Fruit fly (Drosophila melanogaster): ENCODE measurements around the gene CG9519.
A peak's percentile ranks its signal among the peaks of the same experiment; 100 is the strongest.

Gene CG9519

DNA sequence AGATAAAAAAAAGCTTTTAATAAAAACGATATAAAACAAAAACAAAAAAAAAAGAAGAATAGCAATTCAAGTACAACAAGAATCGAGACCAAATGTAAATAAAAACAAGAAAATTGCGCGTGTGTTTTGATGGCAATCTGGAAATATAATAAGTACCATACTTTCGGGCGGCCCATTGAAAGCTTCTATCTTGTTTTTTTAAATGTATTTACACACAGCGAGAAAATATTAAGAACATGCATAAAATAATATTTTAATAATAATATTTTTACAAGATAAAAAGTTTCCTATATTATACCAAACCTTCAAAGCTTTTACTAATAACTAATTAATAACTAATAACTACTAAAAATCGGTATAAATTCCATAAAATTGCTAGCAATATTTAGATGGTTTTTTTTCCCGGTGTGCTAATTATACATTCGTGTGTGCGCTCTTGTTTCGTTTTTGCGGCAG is 15.7 kb downstream of the CG9519 start (continued):
- peak; percentile 46 for TF ChIP-seq CG13424 (tag; optimal IDR thresholded peaks at IDR 0.05)
- TF ChIP-seq crc (GFP tag; optimal IDR thresholded peaks at IDR 0.05): no peak
- peak; percentile 35 for TF ChIP-seq CG8924 (tag; optimal IDR thresholded peaks at IDR 0.05)
- TF ChIP-seq jing (GFP tag; optimal IDR thresholded peaks at IDR 0.05): no peak
- peak; percentile 30 for TF ChIP-seq D19A (tag; optimal IDR thresholded peaks at IDR 0.05)
- TF ChIP-seq nom (GFP tag; optimal IDR thresholded peaks at IDR 0.05): peak; percentile 81
- TF ChIP-seq E2f2 (GFP tag; IDR thresholded peaks at IDR 0.05): 0 out of 2 replicates have a peak, but pooled peaks have one; percentile 23
- TF ChIP-seq al (GFP tag; IDR thresholded peaks at IDR 0.05): peak; percentile 27; the same call in 1 of the 2 replicates
- peak; percentile 1 for TF ChIP-seq oc (tag; optimal IDR thresholded peaks at IDR 0.05)
- TF ChIP-seq lilli (GFP tag; optimal IDR thresholded peaks at IDR 0.05): peak; percentile 16
- TF ChIP-seq CG17328 (GFP tag; IDR thresholded peaks at IDR 0.05): peak; percentile 23; the same call in 1 of the 2 replicates
- peak; percentile 42 for TF ChIP-seq CG13775 (GFP tag; optimal IDR thresholded peaks at IDR 0.05)
- TF ChIP-seq MESR4 (GFP tag; optimal IDR thresholded peaks at IDR 0.05): no peak
- peak; percentile 60 for TF ChIP-seq Fer3 (tag; optimal IDR thresholded peaks at IDR 0.05)
- peak; percentile 35 for TF ChIP-seq Hmr (GFP tag; optimal IDR thresholded peaks at IDR 0.05)
- TF ChIP-seq NFAT (GFP tag; IDR thresholded peaks at IDR 0.05): no peak
- TF ChIP-seq CG13296 (GFP tag; optimal IDR thresholded peaks at IDR 0.05): peak; percentile 21
- TF ChIP-seq CG32532 (GFP tag; IDR thresholded peaks at IDR 0.05): peak; percentile 76
- TF ChIP-seq tup (GFP tag; optimal IDR thresholded peaks at IDR 0.05): no peak
- TF ChIP-seq insv (GFP tag; optimal IDR thresholded peaks at IDR 0.05): no peak
- TF ChIP-seq fd96Cb (tag; optimal IDR thresholded peaks at IDR 0.05): peak; percentile 55
- peak; percentile 70; the same call in 2 of the 3 replicates for TF ChIP-seq CG11695 (GFP tag; IDR thresholded peaks at IDR 0.05)
- TF ChIP-seq unpg (GFP tag; optimal IDR thresholded peaks at IDR 0.05): peak; percentile 66
- TF ChIP-seq Fer1 (GFP tag; optimal IDR thresholded peaks at IDR 0.05): no peak
- peak; percentile 24 for TF ChIP-seq CG14710 (tag; optimal IDR thresholded peaks at IDR 0.05)
- TF ChIP-seq Ptx1 (GFP tag; IDR thresholded peaks at IDR 0.05): 0 out of 2 replicates have a peak, but pooled peaks have one; percentile 11
- peak; percentile 46 for TF ChIP-seq CG6689 (GFP tag; IDR thresholded peaks at IDR 0.05)
- peak; percentile 70 for TF ChIP-seq gsb-n (tag; optimal IDR thresholded peaks at IDR 0.05)
- peak; percentile 49 for TF ChIP-seq Deaf1 (tag; optimal IDR thresholded peaks at IDR 0.05)
- TF ChIP-seq CG9437 (GFP tag; optimal IDR thresholded peaks at IDR 0.05): no peak
- TF ChIP-seq CG31224 (GFP tag; IDR thresholded peaks at IDR 0.05): no peak
- 0 out of 2 replicates have a peak, but pooled peaks have one; percentile 22 for TF ChIP-seq CG14014 (GFP tag; IDR thresholded peaks at IDR 0.05)
- peak; percentile 56 for TF ChIP-seq dmrt99B (tag; optimal IDR thresholded peaks at IDR 0.05)
- peak; percentile 0 for TF ChIP-seq CG2120 (GFP tag; optimal IDR thresholded peaks at IDR 0.05)
- peak; percentile 6 for TF ChIP-seq CG3281 (GFP tag; optimal IDR thresholded peaks at IDR 0.05)
- no peak for TF ChIP-seq CG2889 (GFP tag; IDR thresholded peaks at IDR 0.05)
- peak; percentile 21; the same call in 1 of the 2 replicates for TF ChIP-seq MBD-R2 (GFP tag; IDR thresholded peaks at IDR 0.05)
- TF ChIP-seq dimm (GFP tag; IDR thresholded peaks at IDR 0.05): 0 out of 2 replicates have a peak, but pooled peaks have one; percentile 18
- peak in 1 of 2 experiments; percentile 36 for TF ChIP-seq dpn (GFP tag; optimal IDR thresholded peaks at IDR 0.05)
- TF ChIP-seq schlank (tag; optimal IDR thresholded peaks at IDR 0.05): no peak
- no peak for TF ChIP-seq peb (GFP tag; IDR thresholded peaks at IDR 0.05)
- TF ChIP-seq ci (GFP tag; IDR thresholded peaks at IDR 0.05): peak; percentile 33; the same call in 1 of the 3 replicates
- peak; percentile 67 for TF ChIP-seq Blimp-1 (GFP tag; optimal IDR thresholded peaks at IDR 0.05)
- TF ChIP-seq CG3726 (GFP tag; IDR thresholded peaks at IDR 0.05): no peak
- 0 out of 2 replicates have a peak, but pooled peaks have one; percentile 12 for TF ChIP-seq sob (GFP tag; IDR thresholded peaks at IDR 0.05)
- TF ChIP-seq CG34376 (GFP tag; optimal IDR thresholded peaks at IDR 0.05): no peak
- peak; percentile 54 for TF ChIP-seq CG9932 (GFP tag; IDR thresholded peaks at IDR 0.05)
- no peak for TF ChIP-seq CG15073 (GFP tag; optimal IDR thresholded peaks at IDR 0.05)
- peak; percentile 3 for TF ChIP-seq Nf-YB (GFP tag; optimal IDR thresholded peaks at IDR 0.05)

Measured in whole organism, embryonic.